Fruit fly (Drosophila melanogaster) whole organism, wandering third instar larva: Measurements from ENCODE around the gene alphaCOP.

ENCODE experiments used
- Mio ChIP-seq: sonication (Bioruptor generic); optimal IDR thresholded peaks from 2 replicates; lab custom pipeline; 2016; ENCODE audit warnings: missing biosample characterization, missing genetic modification characterization
- br ChIP-seq: fragments of 200-800 bp; sonication (Bioruptor generic); optimal IDR thresholded peaks from 2 replicates; lab custom pipeline; 2016; ENCODE audit warnings: missing biosample characterization, missing genetic modification characterization
- dl ChIP-seq, 2 experiments: fragments of 175-275, 200-275 bp in 1 of 2; fragments of 200-275 bp in 1 of 2; sonication (Bioruptor generic); optimal IDR thresholded peaks; lab custom pipeline; 2018; ENCODE audit warnings: mild to moderate bottlenecking in 2 of 2, missing biosample characterization in 2 of 2, missing genetic modification characterization in 2 of 2, moderate library complexity in 2 of 2; ENCODE audit not compliant: partially characterized antibody in 2 of 2, insufficient read depth in 1 of 2

DNA sequence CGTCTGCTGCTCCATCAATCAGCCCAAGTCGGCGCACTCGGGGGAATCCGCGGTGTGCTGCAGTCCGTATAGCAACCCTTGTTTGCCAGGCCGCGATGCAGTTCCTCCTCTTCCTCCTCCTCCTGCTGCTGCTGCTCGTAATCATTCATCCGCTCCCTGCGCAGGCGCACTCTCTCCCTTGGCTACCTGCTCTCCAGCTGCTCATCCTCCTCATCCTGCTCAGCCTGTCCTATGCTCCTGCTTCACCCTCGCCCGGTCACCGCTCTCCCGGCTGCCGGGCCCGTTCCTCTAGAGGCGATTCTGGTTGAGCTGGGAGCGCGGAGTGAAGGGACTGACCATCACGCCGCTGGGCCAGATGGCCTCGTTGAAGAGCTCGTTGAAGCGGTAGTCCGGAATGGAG, 18.1 kb downstream of the alphaCOP start:
- TF ChIP-seq dl (GFP tag; optimal IDR thresholded peaks at IDR 0.05; lab: Kevin White, UChicago; ENCODE audit: insufficient read depth in 1 of 2, partially characterized antibody in 2 of 2) (no peak), br (no peak), Mio (GFP tag; lab: Kevin White, UChicago) (no peak)
